Fruit fly (Drosophila melanogaster) whole organism, embryonic: ENCODE measurements around the gene Notum.
A peak's percentile ranks its signal among the peaks of the same experiment; 100 is the strongest.

Experiments
- Atf-2 ChIP-seq: fragments of 200-800 bp; sonication (Bioruptor generic); optimal IDR thresholded peaks from 2 replicates; lab custom pipeline; 2016; ENCODE audit warnings: missing biosample characterization, missing genetic modification characterization
- B-H1 ChIP-seq: fragments of 200-800 bp; sonication (Bioruptor generic); IDR thresholded peaks from 3 replicates; pipeline ENCODE4 v1.3.6; 2022; ENCODE audit warnings: missing biosample characterization, missing genetic modification characterization
- B-H2 ChIP-seq: fragments of 200-800 bp; sonication (Bioruptor generic); optimal IDR thresholded peaks from 2 replicates; lab custom pipeline; 2018; ENCODE audit warnings: missing biosample characterization, mild to moderate bottlenecking, missing genetic modification characterization
- Blimp-1 ChIP-seq: fragments of 200-800 bp; sonication (Bioruptor generic); optimal IDR thresholded peaks from 3 replicates; lab custom pipeline; 2018; ENCODE audit warnings: missing biosample characterization, missing genetic modification characterization, mild to moderate bottlenecking, moderate library complexity, missing genetic modification reagents
- Bteb2 ChIP-seq: fragments of 200-800 bp; sonication (Bioruptor generic); optimal IDR thresholded peaks from 2 replicates; lab custom pipeline; 2016; ENCODE audit warnings: missing biosample characterization, missing genetic modification characterization
- CG10366 ChIP-seq: fragments of 200-800 bp; sonication (Bioruptor generic); IDR thresholded peaks from 2 replicates; pipeline ENCODE4 v1.3.6; 2022; ENCODE audit warnings: missing biosample characterization, missing genetic modification characterization
- CG13296 ChIP-seq: fragments of 200-800 bp; sonication (Bioruptor generic); optimal IDR thresholded peaks from 3 replicates; lab custom pipeline; 2018; ENCODE audit warnings: missing biosample characterization, mild to moderate bottlenecking, missing genetic modification characterization
- CG13424 ChIP-seq: fragments of 200-800 bp; sonication (Bioruptor generic); optimal IDR thresholded peaks from 2 replicates; lab custom pipeline; 2019; ENCODE audit warnings: missing biosample characterization, mild to moderate bottlenecking, missing genetic modification characterization, moderate library complexity
- CG14860 ChIP-seq: fragments of 200-800 bp; sonication (Bioruptor generic); IDR thresholded peaks from 3 replicates; pipeline ENCODE4 v1.3.6; 2022; ENCODE audit warnings: missing biosample characterization, missing genetic modification characterization; ENCODE audit not compliant: partially characterized antibody
- CG14965 ChIP-seq: fragments of 200-800 bp; sonication (Bioruptor generic); optimal IDR thresholded peaks from 2 replicates; lab custom pipeline; 2016; ENCODE audit warnings: missing biosample characterization, missing genetic modification characterization, borderline replicate concordance
- CG15269 ChIP-seq: fragments of 200-800 bp; sonication (Bioruptor generic); optimal IDR thresholded peaks from 2 replicates; lab custom pipeline; 2018; ENCODE audit warnings: missing biosample characterization, mild to moderate bottlenecking, missing genetic modification characterization, moderate library complexity
- CG17912 ChIP-seq: fragments of 200-800 bp; sonication (Bioruptor generic); optimal IDR thresholded peaks from 2 replicates; lab custom pipeline; 2018; ENCODE audit warnings: missing biosample characterization, mild to moderate bottlenecking, missing genetic modification characterization
- CG2712 ChIP-seq: fragments of 200-800 bp; optimal IDR thresholded peaks from 3 replicates; lab custom pipeline; 2019; ENCODE audit warnings: missing biosample characterization, mild to moderate bottlenecking, missing genetic modification characterization, moderate library complexity
- CG30020 ChIP-seq: fragments of 200-800 bp; optimal IDR thresholded peaks from 2 replicates; lab custom pipeline; 2019; ENCODE audit warnings: missing biosample characterization, mild to moderate bottlenecking, missing genetic modification characterization, moderate library complexity
- CG32767 ChIP-seq: fragments of 200-800 bp; sonication (Bioruptor generic); IDR thresholded peaks from 2 replicates; pipeline ENCODE4 v1.3.6; 2022; ENCODE audit warnings: missing biosample characterization, missing genetic modification characterization
- CG8290 ChIP-seq, 3 experiments: fragments of 200-800 bp; sonication (Bioruptor generic); optimal IDR thresholded peaks; 2 replicates each; lab custom pipeline; 2016 to 2019; ENCODE audit warnings: missing biosample characterization in 3 of 3, missing genetic modification characterization in 3 of 3, mild to moderate bottlenecking in 2 of 3, moderate library complexity in 1 of 3
- CG9817 ChIP-seq: fragments of 200-800 bp; sonication (Bioruptor generic); optimal IDR thresholded peaks from 2 replicates; lab custom pipeline; 2018; ENCODE audit warnings: missing biosample characterization, mild to moderate bottlenecking, missing genetic modification characterization, moderate library complexity
- CHES-1-like ChIP-seq: fragments of 200-800 bp; sonication (Bioruptor generic); optimal IDR thresholded peaks from 2 replicates; lab custom pipeline; 2016; ENCODE audit warnings: missing biosample characterization, missing genetic modification characterization
- D19A ChIP-seq: fragments of 200-800 bp; optimal IDR thresholded peaks from 3 replicates; lab custom pipeline; 2019; ENCODE audit warnings: missing biosample characterization, mild to moderate bottlenecking, missing genetic modification characterization, moderate library complexity
- D19B ChIP-seq: fragments of 200-800 bp; sonication (Bioruptor generic); optimal IDR thresholded peaks from 2 replicates; lab custom pipeline; 2017; ENCODE audit warnings: missing biosample characterization, mild to moderate bottlenecking, missing genetic modification characterization
- Dip2 ChIP-seq: fragments of 200-800 bp; sonication (Bioruptor generic); IDR thresholded peaks from 2 replicates; pipeline ENCODE4 v1.3.6; 2022; ENCODE audit warnings: missing biosample characterization, missing genetic modification characterization
- E2f1 ChIP-seq: fragments of 200-800 bp; sonication (Bioruptor generic); IDR thresholded peaks from 2 replicates; pipeline ENCODE4 v1.3.6; 2022; ENCODE audit warnings: missing biosample characterization, missing genetic modification characterization
- Eip74EF ChIP-seq, 2 experiments: fragments of 200-800 bp in 1 of 2; fragments of >200 bp in 1 of 2; sonication (Bioruptor generic) in 1 of 2; optimal IDR thresholded peaks; 2 replicates each; lab custom pipeline; 2017 to 2019; ENCODE audit warnings: missing biosample characterization in 2 of 2, missing genetic modification characterization in 2 of 2, mild to moderate bottlenecking in 1 of 2, moderate library complexity in 1 of 2
- HLH4C ChIP-seq: fragments of 200-800 bp; sonication (Bioruptor generic); IDR thresholded peaks from 3 replicates; pipeline ENCODE4 v1.3.6; 2022; ENCODE audit warnings: missing biosample characterization, missing genetic modification characterization; ENCODE audit not compliant: partially characterized antibody
- Hmr ChIP-seq: fragments of 200-800 bp; sonication (Bioruptor generic); optimal IDR thresholded peaks from 3 replicates; lab custom pipeline; 2017; ENCODE audit warnings: mild to moderate bottlenecking, missing biosample characterization, missing genetic modification reagents, missing genetic modification characterization
- Jarid2 ChIP-seq: fragments of 200-800 bp; sonication (Bioruptor generic); optimal IDR thresholded peaks from 3 replicates; lab custom pipeline; 2017; ENCODE audit warnings: mild to moderate bottlenecking, missing biosample characterization, missing genetic modification reagents, missing genetic modification characterization
- MESR4 ChIP-seq: fragments of 200-800 bp; sonication (Bioruptor generic); optimal IDR thresholded peaks from 2 replicates; lab custom pipeline; 2018; ENCODE audit warnings: missing biosample characterization, mild to moderate bottlenecking, missing genetic modification characterization, moderate library complexity
- Max ChIP-seq: fragments of 200-800 bp; sonication (Bioruptor generic); optimal IDR thresholded peaks from 2 replicates; lab custom pipeline; 2016; ENCODE audit warnings: missing biosample characterization, mild to moderate bottlenecking, missing genetic modification characterization
- Mrtf ChIP-seq: fragments of 200-800 bp; sonication (Bioruptor generic); IDR thresholded peaks from 3 replicates; pipeline ENCODE4 v1.3.6; 2022; ENCODE audit warnings: missing biosample characterization, missing genetic modification characterization
- Rfx ChIP-seq: fragments of 200-800 bp; sonication (Bioruptor generic); IDR thresholded peaks from 2 replicates; pipeline ENCODE4 v1.3.6; 2022; ENCODE audit warnings: missing biosample characterization, missing genetic modification characterization
- Rx ChIP-seq: fragments of 200-800 bp; sonication (Bioruptor generic); IDR thresholded peaks from 2 replicates; pipeline ENCODE4 v1.3.6; 2022; ENCODE audit warnings: missing biosample characterization, missing genetic modification characterization
- Sox100B ChIP-seq: fragments of 200-800 bp; sonication (Bioruptor generic); optimal IDR thresholded peaks from 3 replicates; lab custom pipeline; 2018; ENCODE audit warnings: missing biosample characterization, mild to moderate bottlenecking, missing genetic modification characterization
- Taf1 ChIP-seq: fragments of 200-800 bp; sonication (Bioruptor generic); IDR thresholded peaks from 2 replicates; pipeline ENCODE4 v1.3.6; 2022; ENCODE audit warnings: missing biosample characterization, missing genetic modification characterization
- Trl ChIP-seq, 3 experiments: fragments of >200 bp in 2 of 3; fragments of 200-800 bp in 1 of 3; sonication (Bioruptor generic) in 1 of 3; optimal IDR thresholded peaks; 2 replicates in 1 of 3; 3 replicates in 2 of 3; lab custom pipeline; 2016 to 2017; ENCODE audit warnings: missing biosample characterization in 1 of 3, missing genetic modification characterization in 1 of 3
- cg ChIP-seq: fragments of 200-800 bp; sonication (Bioruptor generic); optimal IDR thresholded peaks from 3 replicates; lab custom pipeline; 2019; ENCODE audit warnings: missing biosample characterization, mild to moderate bottlenecking, missing genetic modification characterization, moderate library complexity
- cwo ChIP-seq: fragments of 200-800 bp; sonication (Bioruptor generic); optimal IDR thresholded peaks from 3 replicates; lab custom pipeline; 2017; ENCODE audit warnings: missing biosample characterization, missing genetic modification characterization, mild to moderate bottlenecking, moderate library complexity, missing genetic modification reagents
- hkb ChIP-seq, 2 experiments: fragments of 200-800 bp in 1 of 2; fragments of >200 bp in 1 of 2; sonication (Bioruptor generic) in 1 of 2; IDR thresholded peaks in 1 of 2; optimal IDR thresholded peaks in 1 of 2; 2 replicates each; pipeline versions ENCODE4 v1.3.6 to Lab custom; 2017 to 2022; ENCODE audit warnings: missing biosample characterization in 1 of 2, missing genetic modification characterization in 1 of 2
- mirr ChIP-seq: fragments of 200-800 bp; sonication (Bioruptor generic); optimal IDR thresholded peaks from 3 replicates; lab custom pipeline; 2018; ENCODE audit warnings: missing biosample characterization, mild to moderate bottlenecking, missing genetic modification characterization
- org-1 ChIP-seq: fragments of 200-800 bp; sonication (Bioruptor generic); optimal IDR thresholded peaks from 2 replicates; lab custom pipeline; 2017; ENCODE audit warnings: missing biosample characterization, missing genetic modification characterization
- pros ChIP-seq: fragments of 200-800 bp; sonication (Bioruptor generic); optimal IDR thresholded peaks from 3 replicates; lab custom pipeline; 2019; ENCODE audit warnings: missing biosample characterization, mild to moderate bottlenecking, missing genetic modification characterization, moderate library complexity
- ranshi ChIP-seq: fragments of 200-800 bp; sonication (Bioruptor generic); IDR thresholded peaks from 2 replicates; pipeline ENCODE4 v1.3.6; 2022; ENCODE audit warnings: missing biosample characterization, missing genetic modification characterization
- row ChIP-seq: fragments of 200-800 bp; sonication (Bioruptor generic); IDR thresholded peaks from 3 replicates; pipeline ENCODE4 v1.3.6; 2022; ENCODE audit warnings: missing biosample characterization, missing genetic modification characterization
- sc ChIP-seq, 3 experiments: fragments of >200 bp in 2 of 3; fragments of 200-800 bp in 1 of 3; sonication (Bioruptor generic) in 1 of 3; optimal IDR thresholded peaks; 2 replicates in 2 of 3; 3 replicates in 1 of 3; lab custom pipeline; 2017; ENCODE audit warnings: mild to moderate bottlenecking in 1 of 3, missing biosample characterization in 1 of 3, missing genetic modification characterization in 1 of 3, missing genetic modification reagents in 1 of 3
- sens-2 ChIP-seq: fragments of 200-800 bp; sonication (Bioruptor generic); IDR thresholded peaks from 2 replicates; pipeline ENCODE4 v1.3.6; 2022; ENCODE audit warnings: missing biosample characterization, missing genetic modification characterization
- sqz ChIP-seq: fragments of 200-800 bp; sonication (Bioruptor generic); optimal IDR thresholded peaks from 3 replicates; lab custom pipeline; 2018; ENCODE audit warnings: missing biosample characterization, mild to moderate bottlenecking, missing genetic modification characterization
- stc ChIP-seq: fragments of 200-800 bp; sonication (Bioruptor generic); IDR thresholded peaks from 2 replicates; pipeline ENCODE4 v1.3.6; 2022; ENCODE audit warnings: missing biosample characterization, missing genetic modification characterization
- vnd ChIP-seq: fragments of 200-800 bp; sonication (Bioruptor generic); IDR thresholded peaks from 3 replicates; pipeline ENCODE4 v1.3.6; 2022; ENCODE audit warnings: missing biosample characterization, missing genetic modification characterization; ENCODE audit not compliant: partially characterized antibody

Gene Notum

DNA sequence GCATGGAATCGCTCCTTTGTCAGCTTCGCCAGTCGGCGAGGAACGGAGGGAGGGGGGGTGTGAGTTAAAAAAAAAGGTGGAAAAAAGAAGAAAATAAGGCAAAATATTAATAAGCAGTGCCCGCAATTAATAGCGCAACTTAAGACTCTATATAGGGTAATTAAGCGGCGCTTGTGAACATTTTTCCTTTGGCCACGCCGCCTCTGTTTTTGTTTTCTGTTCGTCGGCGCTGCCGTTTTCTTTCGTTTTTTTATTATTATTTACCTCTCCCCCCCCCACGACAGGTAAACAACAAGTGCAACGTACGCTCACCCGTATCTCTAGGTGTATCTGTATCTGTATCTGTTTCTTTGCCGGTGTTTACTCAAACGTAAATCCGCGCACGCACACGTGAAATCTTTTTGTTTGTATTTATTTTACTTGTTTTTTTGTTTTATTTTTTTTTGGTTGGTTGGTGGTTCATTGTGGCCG lies 3.9 kb downstream of the Notum start (continued):
- TF ChIP-seq org-1 (GFP tag; lab: Kevin White, UChicago) (peak; percentile 15), CG8290 (GFP tag; optimal IDR thresholded peaks at IDR 0.05; lab: Kevin White, UChicago) (no peak), CG8290 (tag; optimal IDR thresholded peaks at IDR 0.05; lab: Kevin White, UChicago) (peak in 1 of 2 experiments; percentile 65), stc (GFP tag; lab: Robert Waterston, UW) (no peak; the same call in none of the 2 replicates), Max (peak; percentile 3), pros (GFP tag; lab: Kevin White, UChicago) (peak; percentile 7), E2f1 (peak; percentile 36; the same call in 1 of the 2 replicates), CG9817 (tag; lab: Kevin White, UChicago) (no peak), CG14965 (no peak), CG32767 (0 out of 2 replicates have a peak, but pooled peaks have one; percentile 18), HLH4C (GFP tag; lab: Robert Waterston, UW) (no peak), B-H2 (GFP tag; lab: Kevin White, UChicago) (no peak), Trl (optimal IDR thresholded peaks at IDR 0.05; lab: Kevin White, UChicago) (no peak), Trl (GFP tag; optimal IDR thresholded peaks at IDR 0.05; lab: Kevin White, UChicago) (peak; percentile 48), Dip2 (GFP tag; lab: Robert Waterston, UW) (no peak), CG17912 (GFP tag; lab: Kevin White, UChicago) (no peak), Mrtf (GFP tag; lab: Robert Waterston, UW) (no peak), CG13296 (GFP tag; lab: Kevin White, UChicago) (peak; percentile 44), Rx (GFP tag; lab: Robert Waterston, UW) (no peak), sqz (GFP tag; lab: Kevin White, UChicago) (peak; percentile 96), vnd (no peak), Hmr (GFP tag; lab: Kevin White, UChicago) (peak; percentile 56), Taf1 (GFP tag; lab: Robert Waterston, UW) (no peak), CG30020 (tag; lab: Kevin White, UChicago) (no peak), MESR4 (GFP tag; lab: Kevin White, UChicago) (no peak), hkb (optimal IDR thresholded peaks at IDR 0.05; lab: Kevin White, UChicago) (no peak), hkb (GFP tag; IDR thresholded peaks at IDR 0.05; lab: Robert Waterston, UW) (no peak; the same call in none of the 2 replicates), Sox100B (GFP tag; lab: Kevin White, UChicago) (peak; percentile 64), Blimp-1 (GFP tag; lab: Kevin White, UChicago) (peak; percentile 53), CHES-1-like (GFP tag; lab: Kevin White, UChicago) (peak; percentile 30), ranshi (GFP tag; lab: Robert Waterston, UW) (no peak), Eip74EF (GFP tag; optimal IDR thresholded peaks at IDR 0.05; lab: Kevin White, UChicago) (peak in 1 of 2 experiments; percentile 14), row (GFP tag; lab: Robert Waterston, UW) (peak; percentile 42; the same call in 2 of the 3 replicates), sc (optimal IDR thresholded peaks at IDR 0.05; lab: Kevin White, UChicago) (no peak), sc (GFP tag; optimal IDR thresholded peaks at IDR 0.05; lab: Kevin White, UChicago) (no peak), Bteb2 (GFP tag; lab: Kevin White, UChicago) (peak; percentile 3), sens-2 (GFP tag; lab: Robert Waterston, UW) (peak; percentile 47; the same call in 1 of the 2 replicates), Rfx (GFP tag; lab: Robert Waterston, UW) (peak; percentile 49; the same call in 1 of the 2 replicates), D19A (peak; percentile 6), mirr (GFP tag; lab: Kevin White, UChicago) (no peak), Atf-2 (GFP tag; lab: Kevin White, UChicago) (no peak), D19B (GFP tag; lab: Kevin White, UChicago) (no peak), CG15269 (tag; lab: Kevin White, UChicago) (peak; percentile 38), cwo (GFP tag; lab: Kevin White, UChicago) (peak; percentile 76), Jarid2 (GFP tag; lab: Kevin White, UChicago) (peak; percentile 46), CG2712 (tag; lab: Kevin White, UChicago) (peak; percentile 15), B-H1 (GFP tag; lab: Robert Waterston, UW) (peak; percentile 12; the same call in 1 of the 3 replicates), CG14860 (GFP tag; lab: Robert Waterston, UW) (no peak), CG13424 (peak; percentile 37), cg (GFP tag; lab: Kevin White, UChicago) (peak; percentile 58), CG10366 (GFP tag; lab: Robert Waterston, UW) (peak; percentile 30; the same call in 1 of the 2 replicates)
